Fruit fly (Drosophila melanogaster): ENCODE data around the gene FucTD.

dm6 chr3L:1447803-1448517, 31.9 kb downstream of the FucTD start:
- TF ChIP-seq psq (optimal IDR thresholded peaks at IDR 0.05) (no peak), h (optimal IDR thresholded peaks at IDR 0.05) (no peak), insv (optimal IDR thresholded peaks at IDR 0.05) (no peak), ttk (optimal IDR thresholded peaks at IDR 0.05) (no peak), Myc (optimal IDR thresholded peaks at IDR 0.05) (no peak)
